Fruit fly (Drosophila melanogaster) whole organism, adult: ENCODE data around the gene Mi-2.

Experiments used
- CG12768 ChIP-seq: fragments of 200-800 bp; sonication (Bioruptor generic); optimal IDR thresholded peaks from 2 replicates; lab custom pipeline; 2017; ENCODE audit warnings: missing biosample characterization, missing genetic modification characterization, mild to moderate bottlenecking, moderate library complexity, missing genetic modification reagents
- CG14711 ChIP-seq: fragments of 200-800 bp; sonication (Bioruptor generic); optimal IDR thresholded peaks from 2 replicates; lab custom pipeline; 2018; ENCODE audit warnings: missing biosample characterization, mild to moderate bottlenecking, missing genetic modification characterization, moderate library complexity
- CG1620 ChIP-seq: fragments of 200-800 bp; sonication (Bioruptor generic); optimal IDR thresholded peaks from 2 replicates; lab custom pipeline; 2016; ENCODE audit warnings: missing biosample characterization, missing genetic modification characterization
- CG33017 ChIP-seq: fragments of 200-800 bp; sonication (Bioruptor generic); optimal IDR thresholded peaks from 2 replicates; lab custom pipeline; 2018; ENCODE audit warnings: missing biosample characterization, mild to moderate bottlenecking, missing genetic modification characterization, moderate library complexity
- Clk ChIP-seq: fragments of 200-800 bp; sonication (Bioruptor generic); optimal IDR thresholded peaks from 2 replicates; lab custom pipeline; 2017; ENCODE audit warnings: missing biosample characterization, missing genetic modification characterization
- Crg-1 ChIP-seq: fragments of 200-800 bp; sonication (Bioruptor generic); optimal IDR thresholded peaks from 2 replicates; lab custom pipeline; 2016; ENCODE audit warnings: missing biosample characterization, missing genetic modification characterization
- Hr96 ChIP-seq: fragments of 200-800 bp; sonication (Bioruptor generic); optimal IDR thresholded peaks from 2 replicates; lab custom pipeline; 2016; ENCODE audit warnings: missing biosample characterization, missing genetic modification characterization
- Mnt ChIP-seq: fragments of 200-800 bp; sonication (Bioruptor generic); optimal IDR thresholded peaks from 2 replicates; lab custom pipeline; 2016; ENCODE audit warnings: missing biosample characterization, mild to moderate bottlenecking, missing genetic modification characterization
- bab1 ChIP-seq: fragments of 200-800 bp; sonication (Bioruptor generic); optimal IDR thresholded peaks from 3 replicates; lab custom pipeline; 2019; ENCODE audit warnings: missing biosample characterization, mild to moderate bottlenecking, missing genetic modification characterization, moderate library complexity
- cic ChIP-seq: fragments of 200-800 bp; sonication (Bioruptor generic); optimal IDR thresholded peaks from 2 replicates; lab custom pipeline; 2017; ENCODE audit warnings: missing biosample characterization, mild to moderate bottlenecking, missing genetic modification characterization, moderate library complexity
- kay ChIP-seq: fragments of 200-800 bp; sonication (Bioruptor generic); peaks from one replicate; lab custom pipeline; 2016; ENCODE audit warnings: missing biosample characterization, missing genetic modification characterization, borderline replicate concordance
- ovo ChIP-seq: fragments of 200-800 bp; sonication (Bioruptor generic); optimal IDR thresholded peaks from 2 replicates; lab custom pipeline; 2016; ENCODE audit warnings: missing biosample characterization, missing genetic modification characterization
- tj ChIP-seq: fragments of 200-800 bp; sonication (Bioruptor generic); optimal IDR thresholded peaks from 3 replicates; lab custom pipeline; 2017; ENCODE audit warnings: missing biosample characterization, mild to moderate bottlenecking, missing genetic modification characterization, moderate library complexity
- toe ChIP-seq: fragments of 200-800 bp; sonication (Bioruptor generic); optimal IDR thresholded peaks from 2 replicates; lab custom pipeline; 2016; ENCODE audit warnings: missing biosample characterization, missing genetic modification characterization

DNA sequence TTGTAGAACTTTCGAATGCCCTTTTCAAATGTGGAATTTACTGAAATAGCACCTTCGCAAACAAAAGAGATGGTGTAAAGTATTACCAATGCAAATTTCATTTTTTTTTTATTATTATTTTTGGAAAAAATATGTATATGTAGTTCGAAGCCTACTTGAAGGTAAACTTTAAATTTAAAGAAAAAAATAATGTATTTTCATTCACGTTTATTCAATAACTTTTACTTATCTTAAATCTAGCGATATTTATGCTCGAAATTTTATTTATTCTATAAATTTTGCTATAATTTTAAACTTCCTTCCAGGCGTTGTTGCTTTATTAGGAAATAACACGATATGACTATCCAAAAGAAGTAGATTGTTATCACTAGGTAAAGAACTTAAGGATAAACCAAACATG, 42.7 kb upstream of the Mi-2 start, which contains the start of gene CG33710:
- TF ChIP-seq Crg-1 (GFP tag; lab: Kevin White, UChicago): no peak
- TF ChIP-seq CG14711: no peak
- TF ChIP-seq bab1 (GFP tag; lab: Kevin White, UChicago): no peak
- no peak for TF ChIP-seq CG12768 (GFP tag; lab: Kevin White, UChicago)
- TF ChIP-seq tj: no peak
- no peak for TF ChIP-seq cic
- TF ChIP-seq Clk (GFP tag; lab: Kevin White, UChicago): no peak
- TF ChIP-seq kay (GFP tag; lab: Kevin White, UChicago): no peak
- TF ChIP-seq toe (GFP tag; lab: Kevin White, UChicago): no peak
- TF ChIP-seq CG33017 (tag; lab: Kevin White, UChicago): no peak
- no peak for TF ChIP-seq Hr96 (GFP tag; lab: Kevin White, UChicago)
- TF ChIP-seq CG1620 (GFP tag; lab: Kevin White, UChicago): no peak
- TF ChIP-seq ovo: no peak
- no peak for TF ChIP-seq Mnt
